Worm (Caenorhabditis elegans) whole organism, L3 larva: ENCODE data around the gene F08F8.9.

Source experiments
- aly-2 ChIP-seq: fragments of 150-350 bp; optimal IDR thresholded peaks from 2 replicates; lab custom pipeline; 2014; ENCODE audit warnings: missing biosample characterization, missing genetic modification characterization
- ceh-28 ChIP-seq: fragments of 150-350 bp; optimal IDR thresholded peaks from 2 replicates; lab custom pipeline; 2014; ENCODE audit warnings: missing biosample characterization, missing genetic modification reagents, missing genetic modification characterization
- ceh-82 ChIP-seq: fragments of 150-350 bp; optimal IDR thresholded peaks from 2 replicates; lab custom pipeline; 2014; ENCODE audit warnings: missing biosample characterization, missing genetic modification characterization
- ceh-9 ChIP-seq: sonication (generic microtip); optimal IDR thresholded peaks from 2 replicates; lab custom pipeline; 2018; ENCODE audit warnings: missing biosample characterization, missing genetic modification characterization
- elt-1 ChIP-seq: fragments of 150-350 bp; optimal IDR thresholded peaks from 2 replicates; lab custom pipeline; 2014; ENCODE audit warnings: missing biosample characterization, missing genetic modification characterization
- mml-1 ChIP-seq: fragments of 150-350 bp; sonication (generic microtip); optimal IDR thresholded peaks from 3 replicates; lab custom pipeline; 2014; ENCODE audit warnings: missing biosample characterization, missing genetic modification characterization
- nhr-23 ChIP-seq: fragments of 150-350 bp; optimal IDR thresholded peaks from 2 replicates; lab custom pipeline; 2014; ENCODE audit warnings: missing biosample characterization, missing genetic modification reagents, missing genetic modification characterization
- nhr-237 ChIP-seq: fragments of 150-350 bp; optimal IDR thresholded peaks from 2 replicates; lab custom pipeline; 2014; ENCODE audit warnings: missing biosample characterization, missing genetic modification characterization
- nhr-28 ChIP-seq: fragments of 150-350 bp; optimal IDR thresholded peaks from 2 replicates; lab custom pipeline; 2014; ENCODE audit warnings: missing biosample characterization, missing genetic modification characterization
- nhr-76 ChIP-seq: fragments of 150-350 bp; sonication (generic microtip); optimal IDR thresholded peaks from 5 replicates; lab custom pipeline; 2014; ENCODE audit warnings: missing biosample characterization, missing genetic modification characterization
- nhr-77 ChIP-seq: fragments of 150-350 bp; optimal IDR thresholded peaks from 2 replicates; lab custom pipeline; 2014; ENCODE audit warnings: missing biosample characterization, missing genetic modification characterization
- unc-39 ChIP-seq: sonication (generic microtip); optimal IDR thresholded peaks from 4 replicates; lab custom pipeline; 2017; ENCODE audit warnings: missing biosample characterization, missing genetic modification characterization
- unc-62 ChIP-seq: fragments of 150-350 bp; sonication (generic microtip); optimal IDR thresholded peaks from 4 replicates; lab custom pipeline; 2014; ENCODE audit warnings: missing biosample characterization, missing genetic modification reagents, missing genetic modification characterization

DNA sequence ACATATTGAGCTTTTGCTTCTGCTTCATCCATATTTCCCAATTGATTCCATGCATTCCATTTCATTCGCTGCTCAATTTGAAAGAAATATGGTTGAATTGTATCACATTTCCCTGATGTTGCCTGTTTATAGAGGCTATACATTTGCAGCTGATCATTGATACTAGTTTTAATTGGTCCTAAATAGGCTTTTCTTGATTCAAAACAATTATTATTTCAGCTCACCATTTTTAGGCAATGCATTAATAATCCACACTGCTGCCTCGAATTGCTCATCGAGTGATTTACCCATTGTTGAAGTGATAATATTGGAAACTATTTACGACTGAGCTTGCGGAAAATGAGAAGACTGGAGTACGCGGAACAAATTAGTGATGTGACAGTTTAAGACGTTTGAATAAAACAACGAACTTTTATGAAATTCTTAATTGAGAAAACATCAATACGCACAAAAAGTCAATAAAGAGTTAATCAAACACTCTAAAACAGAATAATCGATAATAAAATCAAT, 45.1 kb downstream of the F08F8.9 start, which contains the start of gene acbp-4:
- TF ChIP-seq nhr-77: no peak
- TF ChIP-seq ceh-82 (tag; lab: Kevin White, UChicago): no peak
- no peak for TF ChIP-seq unc-62 (GFP tag; lab: Kevin White, UChicago)
- TF ChIP-seq unc-39 (tag; lab: Kevin White, UChicago): no peak
- no peak for TF ChIP-seq nhr-76 (tag; lab: Kevin White, UChicago)
- no peak for TF ChIP-seq ceh-9 (tag; lab: Kevin White, UChicago)
- no peak for TF ChIP-seq nhr-23
- TF ChIP-seq aly-2 (tag; lab: Kevin White, UChicago): no peak
- no peak for TF ChIP-seq nhr-28
- TF ChIP-seq ceh-28 (tag; lab: Kevin White, UChicago): peak; percentile 32
- TF ChIP-seq nhr-237 (tag; lab: Kevin White, UChicago): no peak
- TF ChIP-seq mml-1 (tag; lab: Kevin White, UChicago): no peak
- TF ChIP-seq elt-1 (tag; lab: Kevin White, UChicago): no peak
